Worm (Caenorhabditis elegans): ENCODE measurements around the gene nova-1.

DNA sequence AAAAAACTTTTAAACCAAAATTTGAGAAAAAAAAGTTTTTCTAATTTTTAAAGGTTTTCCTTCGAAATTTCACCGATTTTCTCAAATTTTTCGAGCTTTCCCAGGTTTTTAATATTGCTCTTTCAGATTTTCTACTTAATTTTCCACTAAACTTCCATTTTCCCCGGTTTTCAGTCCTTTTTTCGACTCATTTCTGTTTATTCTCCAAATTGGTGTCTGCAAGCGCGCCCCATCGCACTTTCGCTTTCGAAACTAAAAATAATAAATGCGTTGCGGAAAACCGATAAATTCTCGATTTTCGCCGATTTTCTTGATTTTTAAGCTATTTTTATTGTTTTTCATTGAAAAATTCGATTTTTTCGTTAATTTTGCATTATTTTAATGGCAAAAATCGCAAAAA lies 60.3 kb downstream of the nova-1 start:
- TF ChIP-seq lin-13 (tag; optimal IDR thresholded peaks at IDR 0.05) (no peak), drap-1 (GFP tag; optimal IDR thresholded peaks at IDR 0.05) (no peak), sem-2 (GFP tag; optimal IDR thresholded peaks at IDR 0.05) (no peak)

All from whole organism, mixed stage, embryonic.